Worm (Caenorhabditis elegans) whole organism, midembryonic: ENCODE results near the gene C04G6.6.

Source experiments
- tab-1 ChIP-seq: fragments of 200-800 bp; sonication (Bioruptor generic); IDR thresholded peaks from 2 replicates; pipeline ENCODE4 v1.3.6; 2022; ENCODE audit warnings: missing genetic modification characterization, missing compliant biosample characterization
- ztf-29 ChIP-seq: fragments of 200-800 bp; sonication (Bioruptor generic); IDR thresholded peaks from 2 replicates; pipeline ENCODE4 v1.3.6; 2022; ENCODE audit warnings: missing genetic modification reagents, missing genetic modification characterization, missing compliant biosample characterization

- TF ChIP-seq tab-1 (GFP tag; lab: Robert Waterston, UW) = no peak
- no peak for TF ChIP-seq ztf-29
Observed at ce11 chrII:5091640-5092243, 7.8 kb downstream of the C04G6.6 start, which contains the start of gene pld-1.
